Fruit fly (Drosophila melanogaster): ENCODE measurements around the gene CG43783.

DNA sequence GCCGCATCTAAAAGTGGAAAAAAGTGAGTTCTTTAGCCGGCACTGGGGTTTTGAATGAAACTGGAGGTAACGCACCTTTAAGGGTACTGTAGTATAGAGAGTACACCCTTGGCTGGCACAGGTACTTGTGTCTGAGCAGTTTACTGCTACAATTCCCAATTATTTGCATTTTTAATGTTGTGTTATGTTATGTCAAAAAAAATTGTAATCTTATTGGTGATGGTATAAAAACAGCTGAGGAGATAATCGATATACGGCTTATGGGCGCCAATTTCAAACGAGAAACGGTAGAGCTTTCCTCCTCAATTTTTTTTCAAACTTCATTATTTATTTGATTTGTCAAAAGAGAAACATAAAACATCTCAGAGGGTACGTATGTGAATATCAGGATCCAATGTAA lies 10.4 kb upstream of the CG43783 start, which contains the start of gene ValRS-m:
- no peak for TF ChIP-seq CG1621 (tag; optimal IDR thresholded peaks at IDR 0.05)
- no peak for TF ChIP-seq CG10631 (GFP tag; optimal IDR thresholded peaks at IDR 0.05)
- no peak for TF ChIP-seq CG10669 (GFP tag; optimal IDR thresholded peaks at IDR 0.05)
- no peak for TF ChIP-seq Hr4 (GFP tag; optimal IDR thresholded peaks at IDR 0.05)
- TF ChIP-seq topi (GFP tag; optimal IDR thresholded peaks at IDR 0.05): no peak
- TF ChIP-seq CG31627 (GFP tag; optimal IDR thresholded peaks at IDR 0.05): no peak
- no peak for TF ChIP-seq CG6276 (GFP tag; optimal IDR thresholded peaks at IDR 0.05)
- no peak for TF ChIP-seq Lpt (GFP tag; optimal IDR thresholded peaks at IDR 0.05)
- TF ChIP-seq CG8119 (GFP tag; IDR thresholded peaks at IDR 0.05): no peak
- TF ChIP-seq CG15336 (GFP tag; IDR thresholded peaks at IDR 0.05): no peak
- TF ChIP-seq spab (GFP tag; optimal IDR thresholded peaks at IDR 0.05): no peak
- TF ChIP-seq Smox (GFP tag; optimal IDR thresholded peaks at IDR 0.05): no peak
- TF ChIP-seq Met (GFP tag; optimal IDR thresholded peaks at IDR 0.05): no peak
- no peak for TF ChIP-seq Eip78C (GFP tag)

Measured in whole organism, prepupa.